Worm (Caenorhabditis elegans): ENCODE measurements around the gene F22E12.1.

The F22E12.1 gene

ce11 chrV:10457247-10457646, at the start of gene F22E12.1:
TSS of gene F22E12.1 (minus strand) at chrV:10457347.
- TF ChIP-seq ceh-36 (tag; optimal IDR thresholded peaks at IDR 0.05) = no peak
- TF ChIP-seq aly-1 (tag; optimal IDR thresholded peaks at IDR 0.05) = no peak
- no peak for TF ChIP-seq sea-1 (GFP tag; conservative IDR thresholded peaks at IDR 0.05)
- TF ChIP-seq tbx-11 (GFP tag; IDR thresholded peaks at IDR 0.05) = no peak
- TF ChIP-seq F13C5.2 (tag; optimal IDR thresholded peaks at IDR 0.05) = no peak
- no peak for TF ChIP-seq tbx-37 (GFP tag; conservative IDR thresholded peaks at IDR 0.05)
- TF ChIP-seq scrt-1 (GFP tag; IDR thresholded peaks at IDR 0.05) = no peak
- no peak for TF ChIP-seq hnd-1 (tag; optimal IDR thresholded peaks at IDR 0.05)
- no peak for TF ChIP-seq pes-1 (GFP tag; IDR thresholded peaks at IDR 0.05)
- TF ChIP-seq flt-1 (GFP tag; IDR thresholded peaks at IDR 0.05) = no peak
- TF ChIP-seq ceh-13 (GFP tag; optimal IDR thresholded peaks at IDR 0.05) = no peak
- TF ChIP-seq ama-1 (optimal IDR thresholded peaks at IDR 0.05) = no peak
- no peak for TF ChIP-seq tra-4 (tag; optimal IDR thresholded peaks at IDR 0.05)
- no peak for TF ChIP-seq ets-7 (tag; optimal IDR thresholded peaks at IDR 0.05)

DNA sequence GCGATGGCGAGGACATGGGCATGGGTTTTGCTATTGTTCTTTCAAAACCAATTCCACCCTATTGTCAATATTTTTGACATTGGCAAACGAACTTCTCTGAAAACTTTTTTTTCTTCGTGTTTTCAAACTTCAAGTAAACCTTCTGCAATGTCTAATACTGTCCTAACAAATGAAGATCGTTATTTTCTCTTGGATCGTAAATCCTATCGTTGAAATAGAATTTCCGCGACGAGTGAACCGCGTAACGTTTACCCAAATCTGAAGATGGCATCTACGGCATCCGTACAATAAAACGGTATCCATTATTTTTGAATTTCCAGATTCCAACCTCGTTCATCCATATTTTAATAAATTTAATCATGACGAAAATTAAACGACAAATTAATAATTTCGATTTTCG, 48.4 kb upstream of the F22E12.1 start, which contains the start of gene C35A5.5:
Gene C35A5.5, plus strand, starts transcription at position 301 of the 400 bp plus-strand sequence.
- TF ChIP-seq sea-1 (GFP tag; conservative IDR thresholded peaks at IDR 0.05) (no peak), ceh-36 (tag; optimal IDR thresholded peaks at IDR 0.05) (no peak), hmg-4 (GFP tag; optimal IDR thresholded peaks at IDR 0.05) (no peak), tbx-11 (GFP tag; IDR thresholded peaks at IDR 0.05) (no peak), ama-1 (optimal IDR thresholded peaks at IDR 0.05) (no peak), tbx-37 (GFP tag; conservative IDR thresholded peaks at IDR 0.05) (no peak), pes-1 (GFP tag; IDR thresholded peaks at IDR 0.05) (no peak), flt-1 (GFP tag; IDR thresholded peaks at IDR 0.05) (no peak), B0310.2 (tag; optimal IDR thresholded peaks at IDR 0.05) (no peak)

DNA sequence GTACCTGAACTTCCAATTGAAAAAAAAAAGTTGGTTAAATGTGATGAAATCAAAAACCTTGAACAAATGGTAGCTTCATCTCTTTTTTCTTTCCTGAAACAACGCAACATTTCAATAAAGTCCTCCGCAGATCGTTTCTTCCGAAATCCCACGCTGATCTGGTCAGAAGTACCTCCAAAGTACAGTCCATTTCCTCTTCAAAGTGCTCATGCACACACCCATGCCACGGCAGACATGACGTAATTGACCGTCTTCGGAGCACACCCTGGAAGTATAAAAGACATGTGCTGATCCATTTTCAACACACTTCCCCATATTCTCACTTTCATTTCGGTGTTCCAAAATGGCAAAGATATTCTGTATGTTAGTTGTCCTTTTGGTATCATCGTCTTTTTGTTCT, 46.7 kb upstream of the F22E12.1 start, which contains the start of gene C35A5.10:
Gene C35A5.10, plus strand, starts transcription at position 301 of the 400 bp plus-strand sequence.
- no peak for TF ChIP-seq hnd-1 (tag; optimal IDR thresholded peaks at IDR 0.05)
- no peak for TF ChIP-seq B0310.2 (tag; optimal IDR thresholded peaks at IDR 0.05)
- no peak for TF ChIP-seq flt-1 (GFP tag; IDR thresholded peaks at IDR 0.05)
- TF ChIP-seq tbx-37 (GFP tag; conservative IDR thresholded peaks at IDR 0.05) = no peak
- TF ChIP-seq pes-1 (GFP tag; IDR thresholded peaks at IDR 0.05) = no peak
- TF ChIP-seq aly-1 (tag; optimal IDR thresholded peaks at IDR 0.05) = no peak
- TF ChIP-seq ets-7 (tag; optimal IDR thresholded peaks at IDR 0.05) = no peak
- no peak for TF ChIP-seq hmg-4 (GFP tag; optimal IDR thresholded peaks at IDR 0.05)
- no peak for TF ChIP-seq ceh-13 (GFP tag; optimal IDR thresholded peaks at IDR 0.05)
- no peak for TF ChIP-seq hmbx-1 (tag; optimal IDR thresholded peaks at IDR 0.05)
- TF ChIP-seq tra-4 (tag; optimal IDR thresholded peaks at IDR 0.05) = no peak
- no peak for TF ChIP-seq scrt-1 (GFP tag; IDR thresholded peaks at IDR 0.05)
- TF ChIP-seq tbx-11 (GFP tag; IDR thresholded peaks at IDR 0.05) = no peak
- no peak for TF ChIP-seq ama-1 (optimal IDR thresholded peaks at IDR 0.05)
- TF ChIP-seq F13C5.2 (tag; optimal IDR thresholded peaks at IDR 0.05) = no peak
- no peak for TF ChIP-seq ceh-36 (tag; optimal IDR thresholded peaks at IDR 0.05)
- no peak for TF ChIP-seq sea-1 (GFP tag; conservative IDR thresholded peaks at IDR 0.05)

DNA sequence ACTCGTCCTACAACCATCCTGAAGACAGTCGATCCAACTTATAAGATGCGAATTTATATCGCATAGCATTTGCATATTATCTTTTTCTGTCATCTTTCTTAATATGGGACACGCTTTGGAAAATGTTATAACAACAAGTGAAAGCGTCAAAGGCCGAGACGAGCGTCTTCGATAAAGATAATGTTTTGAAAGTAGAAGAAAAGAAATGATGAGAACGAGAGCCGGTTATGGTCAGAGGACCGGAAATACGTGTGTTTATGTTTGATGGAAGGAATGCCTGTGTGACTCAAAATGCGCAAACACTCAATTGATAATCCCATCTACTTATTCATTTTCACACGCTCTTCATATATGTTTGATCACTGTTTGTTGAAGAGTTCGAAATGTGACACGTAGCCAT, 45.9 kb upstream of the F22E12.1 start, which contains the start of gene C35A5.11:
Gene C35A5.11, minus strand, starts transcription at position 101 of the 400 bp plus-strand sequence.
- TF ChIP-seq hmg-4 (GFP tag; optimal IDR thresholded peaks at IDR 0.05) = no peak
- no peak for TF ChIP-seq aly-1 (tag; optimal IDR thresholded peaks at IDR 0.05)

DNA sequence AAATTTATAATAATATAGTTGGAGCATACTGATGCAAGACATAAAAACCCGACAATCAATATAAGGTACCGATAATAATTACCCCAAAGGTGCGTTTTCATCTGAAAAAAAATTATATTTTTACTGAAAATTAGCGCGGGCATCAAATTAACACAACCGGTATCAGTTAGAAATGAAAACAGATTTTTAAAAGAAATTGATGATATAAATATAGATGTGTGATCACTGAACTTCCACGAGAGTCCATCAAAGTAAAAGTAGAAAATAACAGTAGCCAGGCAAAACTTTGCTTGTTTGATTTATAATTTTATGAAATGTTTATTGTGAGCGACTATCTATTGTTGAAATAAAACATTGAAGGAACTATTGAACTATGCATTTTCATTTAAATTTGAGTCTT, 44.1 kb upstream of the F22E12.1 start, which contains the start of gene C35A5.3:
Gene C35A5.3, minus strand, starts transcription at position 101 of the 400 bp plus-strand sequence.
- TF ChIP-seq scrt-1 (GFP tag; IDR thresholded peaks at IDR 0.05) (no peak), tbx-11 (GFP tag; IDR thresholded peaks at IDR 0.05) (no peak), aly-1 (tag; optimal IDR thresholded peaks at IDR 0.05) (no peak)

DNA sequence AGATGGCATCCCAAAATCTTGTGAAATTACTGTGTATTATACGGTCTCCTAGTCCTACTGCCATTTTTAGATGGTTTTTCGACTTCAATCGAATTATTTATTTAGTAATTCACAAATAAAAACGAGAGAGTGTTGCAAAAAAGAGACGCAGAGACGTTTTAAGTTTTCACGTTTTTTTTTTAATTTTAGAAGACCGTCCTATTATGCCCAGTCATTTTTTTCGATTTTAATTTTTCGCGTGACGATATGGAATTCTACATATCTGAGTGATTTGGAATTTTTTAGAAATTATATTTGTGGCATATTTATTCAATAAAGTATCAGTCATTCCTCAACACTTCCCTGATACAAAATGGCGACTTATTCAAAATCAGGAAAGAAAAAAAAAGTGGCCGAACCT, 39.6 kb upstream of the F22E12.1 start, which contains the start of gene C35A5.4:
Gene C35A5.4, plus strand, starts transcription at position 301 of the 400 bp plus-strand sequence.
- TF ChIP-seq ets-7 (tag; optimal IDR thresholded peaks at IDR 0.05) = no peak
- TF ChIP-seq sea-1 (GFP tag; conservative IDR thresholded peaks at IDR 0.05) = no peak
- TF ChIP-seq F13C5.2 (tag; optimal IDR thresholded peaks at IDR 0.05) = no peak
- no peak for TF ChIP-seq tbx-11 (GFP tag; IDR thresholded peaks at IDR 0.05)
- TF ChIP-seq hmbx-1 (tag; optimal IDR thresholded peaks at IDR 0.05) = no peak
- TF ChIP-seq ceh-13 (GFP tag; optimal IDR thresholded peaks at IDR 0.05) = no peak

ce11 chrV:10493150-10493549, 36.0 kb upstream of the F22E12.1 start, which contains the start of gene ugt-33:
TSS of gene ugt-33 (plus strand) at chrV:10493409.
- TF ChIP-seq B0310.2 (tag; optimal IDR thresholded peaks at IDR 0.05) (no peak), pes-1 (GFP tag; IDR thresholded peaks at IDR 0.05) (no peak), ceh-36 (tag; optimal IDR thresholded peaks at IDR 0.05) (no peak), ama-1 (optimal IDR thresholded peaks at IDR 0.05) (no peak), F13C5.2 (tag; optimal IDR thresholded peaks at IDR 0.05) (no peak), tra-4 (tag; optimal IDR thresholded peaks at IDR 0.05) (no peak), ceh-13 (GFP tag; optimal IDR thresholded peaks at IDR 0.05) (no peak), hmg-4 (GFP tag; optimal IDR thresholded peaks at IDR 0.05) (no peak), sea-1 (GFP tag; conservative IDR thresholded peaks at IDR 0.05) (no peak), tbx-11 (GFP tag; IDR thresholded peaks at IDR 0.05) (no peak), hnd-1 (tag; optimal IDR thresholded peaks at IDR 0.05) (no peak), aly-1 (tag; optimal IDR thresholded peaks at IDR 0.05) (no peak), flt-1 (GFP tag; IDR thresholded peaks at IDR 0.05) (no peak), hmbx-1 (tag; optimal IDR thresholded peaks at IDR 0.05) (no peak), tbx-37 (GFP tag; conservative IDR thresholded peaks at IDR 0.05) (no peak), scrt-1 (GFP tag; IDR thresholded peaks at IDR 0.05) (no peak), ets-7 (tag; optimal IDR thresholded peaks at IDR 0.05) (no peak)

ce11 chrV:10491443-10491842, 34.3 kb upstream of the F22E12.1 start, which contains the start of gene aqp-5:
TSS of gene aqp-5 (plus strand) at chrV:10491743.
- TF ChIP-seq sea-1 (GFP tag; conservative IDR thresholded peaks at IDR 0.05) = no peak
- TF ChIP-seq tbx-37 (GFP tag; conservative IDR thresholded peaks at IDR 0.05) = no peak
- TF ChIP-seq scrt-1 (GFP tag; IDR thresholded peaks at IDR 0.05) = no peak

Data from whole organism, early embryonic.